Worm (Caenorhabditis elegans) whole organism, young adult: Measurements from ENCODE around the gene ttr-8.

ENCODE experiments used
- Y53F4B.3 ChIP-seq: fragments of 200-800 bp; sonication (Bioruptor generic); IDR thresholded peaks from 2 replicates; pipeline ENCODE4 v1.3.6; 2022; ENCODE audit warnings: missing genetic modification reagents, missing genetic modification characterization, missing compliant biosample characterization
- snpc-1.3 ChIP-seq: sonication (generic microtip); optimal IDR thresholded peaks from 2 replicates; lab custom pipeline; 2017; ENCODE audit warnings: missing genetic modification characterization, mild to moderate bottlenecking, missing compliant biosample characterization, antibody characterized with exemption, moderate library complexity, missing genotype, missing genetic modification reagents; ENCODE audit not compliant: insufficient read depth

- TF ChIP-seq snpc-1.3 (no peak), Y53F4B.3 (GFP tag; lab: Robert Waterston, UW) (no peak)
Measured at ce11 chrIII:7548963-7549362, 16.2 kb downstream of the ttr-8 start.
